Fruit fly (Drosophila melanogaster) whole organism, wandering third instar larva: Measurements from ENCODE around the gene AnxB9.

ENCODE experiments used
- Dif ChIP-seq: fragments of 200-275, 200-300 bp; sonication (Bioruptor generic); optimal IDR thresholded peaks from 2 replicates; lab custom pipeline; 2018; ENCODE audit warnings: missing biosample characterization, missing genetic modification characterization; ENCODE audit not compliant: partially characterized antibody
- Mio ChIP-seq: sonication (Bioruptor generic); optimal IDR thresholded peaks from 2 replicates; lab custom pipeline; 2016; ENCODE audit warnings: missing biosample characterization, missing genetic modification characterization
- OdsH ChIP-seq: fragments of 200-800 bp; sonication (Bioruptor generic); optimal IDR thresholded peaks from 2 replicates; lab custom pipeline; 2016; ENCODE audit warnings: missing biosample characterization, mild to moderate bottlenecking, missing genetic modification characterization
- Sp1 ChIP-seq: fragments of 200-800 bp; sonication (Bioruptor generic); optimal IDR thresholded peaks from 3 replicates; lab custom pipeline; 2019; ENCODE audit warnings: missing biosample characterization, mild to moderate bottlenecking, missing genetic modification characterization, moderate library complexity
- dl ChIP-seq, 2 experiments: fragments of 175-275, 200-275 bp in 1 of 2; fragments of 200-275 bp in 1 of 2; sonication (Bioruptor generic); optimal IDR thresholded peaks; lab custom pipeline; 2018; ENCODE audit warnings: mild to moderate bottlenecking in 2 of 2, missing biosample characterization in 2 of 2, missing genetic modification characterization in 2 of 2, moderate library complexity in 2 of 2; ENCODE audit not compliant: partially characterized antibody in 2 of 2, insufficient read depth in 1 of 2
- dsf ChIP-seq: sonication (Bioruptor generic); optimal IDR thresholded peaks from 2 replicates; lab custom pipeline; 2016; ENCODE audit warnings: missing biosample characterization, missing genetic modification characterization, borderline replicate concordance
- psq ChIP-seq: fragments of 200-800 bp; sonication (Bioruptor generic); optimal IDR thresholded peaks from 3 replicates; lab custom pipeline; 2017; ENCODE audit warnings: missing biosample characterization, mild to moderate bottlenecking, missing genetic modification characterization, moderate library complexity
- usp ChIP-seq: fragments of >200 bp; optimal IDR thresholded peaks from 2 replicates; lab custom pipeline; 2017; ENCODE audit warnings: missing biosample characterization, missing genetic modification characterization

dm6 chr3R:21045742-21046141 lies 19.3 kb upstream of the AnxB9 start, which contains the start of gene CG31189:
- no peak for TF ChIP-seq Sp1 (GFP tag; lab: Kevin White, UChicago)
- no peak for TF ChIP-seq usp
- TF ChIP-seq Mio (GFP tag; lab: Kevin White, UChicago) = no peak
- TF ChIP-seq OdsH (GFP tag; lab: Kevin White, UChicago) = no peak
- TF ChIP-seq psq (GFP tag; lab: Kevin White, UChicago) = no peak
- no peak for TF ChIP-seq Dif (GFP tag; lab: Kevin White, UChicago)
- TF ChIP-seq dl (GFP tag; optimal IDR thresholded peaks at IDR 0.05; lab: Kevin White, UChicago; ENCODE audit: insufficient read depth in 1 of 2, partially characterized antibody in 2 of 2) = no peak
- no peak for TF ChIP-seq dsf
